Worm (Caenorhabditis elegans) whole organism, L2 larva: ENCODE data around the gene srw-100.

Experiments
- C34F6.9 ChIP-seq: fragments of 150-350 bp; optimal IDR thresholded peaks from 2 replicates; lab custom pipeline; 2014; ENCODE audit warnings: missing biosample characterization, missing genetic modification characterization
- F13H6.1 ChIP-seq: sonication (generic microtip); optimal IDR thresholded peaks from 2 replicates; lab custom pipeline; 2016; ENCODE audit warnings: missing genetic modification characterization, missing compliant biosample characterization
- Y55F3AM.14 ChIP-seq: fragments of 200-800 bp; sonication (Bioruptor generic); optimal IDR thresholded peaks from 2 replicates; lab custom pipeline; 2018; ENCODE audit warnings: mild to moderate bottlenecking, missing genetic modification characterization, missing compliant biosample characterization
- ZK546.5 ChIP-seq: sonication (generic microtip); optimal IDR thresholded peaks from 2 replicates; lab custom pipeline; 2017; ENCODE audit warnings: missing biosample characterization, missing genetic modification characterization
- alr-1 ChIP-seq: fragments of 150-350 bp; optimal IDR thresholded peaks from 2 replicates; lab custom pipeline; 2014; ENCODE audit warnings: missing biosample characterization, missing genetic modification characterization
- aly-2 ChIP-seq: fragments of 150-350 bp; optimal IDR thresholded peaks from 2 replicates; lab custom pipeline; 2014; ENCODE audit warnings: missing biosample characterization, missing genetic modification characterization
- ama-1 ChIP-seq: fragments of 150-350 bp; optimal IDR thresholded peaks from 2 replicates; lab custom pipeline; 2018; ENCODE audit warnings: inconsistent platforms
- blmp-1 ChIP-seq: sonication (generic microtip); optimal IDR thresholded peaks from 2 replicates; lab custom pipeline; 2017; ENCODE audit warnings: missing genetic modification characterization, mild to moderate bottlenecking, missing compliant biosample characterization, antibody characterized with exemption, moderate library complexity; ENCODE audit not compliant: insufficient read depth
- ceh-16 ChIP-seq: fragments of 150-350 bp; optimal IDR thresholded peaks from 2 replicates; lab custom pipeline; 2014; ENCODE audit warnings: missing biosample characterization, missing genetic modification characterization
- ceh-82 ChIP-seq: fragments of 150-350 bp; optimal IDR thresholded peaks from 2 replicates; lab custom pipeline; 2014; ENCODE audit warnings: missing biosample characterization, missing genetic modification characterization
- crh-2 ChIP-seq: sonication (generic microtip); optimal IDR thresholded peaks from 2 replicates; lab custom pipeline; 2017; ENCODE audit warnings: missing biosample characterization, missing genetic modification characterization
- dmd-4 ChIP-seq: sonication (generic microtip); optimal IDR thresholded peaks from 2 replicates; lab custom pipeline; 2017; ENCODE audit warnings: missing biosample characterization, missing genetic modification characterization
- egl-27 ChIP-seq: sonication (generic microtip); optimal IDR thresholded peaks from 3 replicates; lab custom pipeline; 2017; ENCODE audit warnings: missing biosample characterization, missing genetic modification reagents, missing genetic modification characterization
- elt-1 ChIP-seq: fragments of 150-350 bp; optimal IDR thresholded peaks from 2 replicates; lab custom pipeline; 2014; ENCODE audit warnings: missing biosample characterization, missing genetic modification characterization
- elt-3 ChIP-seq: sonication (generic microtip); optimal IDR thresholded peaks from 2 replicates; lab custom pipeline; 2017; ENCODE audit warnings: missing biosample characterization, missing genetic modification characterization
- fos-1 ChIP-seq: fragments of 150-350 bp; optimal IDR thresholded peaks from 2 replicates; lab custom pipeline; 2014; ENCODE audit warnings: missing biosample characterization, missing genetic modification characterization
- gmeb-1 ChIP-seq: fragments of 150-350 bp; optimal IDR thresholded peaks from 2 replicates; lab custom pipeline; 2014; ENCODE audit warnings: missing biosample characterization, missing genetic modification characterization
- lin-11 ChIP-seq: fragments of 150-350 bp; sonication (generic microtip); optimal IDR thresholded peaks from 2 replicates; lab custom pipeline; 2014; ENCODE audit warnings: missing biosample characterization, missing genetic modification characterization, inconsistent platforms, mixed read lengths
- lin-13 ChIP-seq: fragments of 150-350 bp; optimal IDR thresholded peaks from 2 replicates; lab custom pipeline; 2014; ENCODE audit warnings: missing biosample characterization, missing genetic modification reagents, missing genetic modification characterization
- lin-39 ChIP-seq: fragments of 150-350 bp; optimal IDR thresholded peaks from 2 replicates; lab custom pipeline; 2014; ENCODE audit warnings: missing biosample characterization, missing genetic modification reagents, missing genetic modification characterization
- lsy-2 ChIP-seq, 2 experiments: fragments of 150-350 bp in 1 of 2; sonication (generic microtip) in 1 of 2; optimal IDR thresholded peaks; 2 replicates each; lab custom pipeline; 2014 to 2017; ENCODE audit warnings: missing biosample characterization in 2 of 2, missing genetic modification characterization in 2 of 2
- mab-5 ChIP-seq: fragments of 150-350 bp; optimal IDR thresholded peaks from 2 replicates; lab custom pipeline; 2014; ENCODE audit warnings: missing biosample characterization, missing genetic modification characterization
- mbf-1 ChIP-seq: sonication (generic microtip); optimal IDR thresholded peaks from 2 replicates; lab custom pipeline; 2017; ENCODE audit warnings: missing biosample characterization, missing genetic modification characterization
- mdl-1 ChIP-seq, 2 experiments: fragments of 150-350 bp in 1 of 2; sonication (generic microtip) in 1 of 2; optimal IDR thresholded peaks; 2 replicates each; lab custom pipeline; 2017; ENCODE audit warnings: missing biosample characterization in 2 of 2, missing genetic modification characterization in 2 of 2
- nhr-10 ChIP-seq: sonication (generic microtip); optimal IDR thresholded peaks from 2 replicates; lab custom pipeline; 2017; ENCODE audit warnings: missing biosample characterization, missing genetic modification characterization
- nhr-11 ChIP-seq: fragments of 150-350 bp; optimal IDR thresholded peaks from 2 replicates; lab custom pipeline; 2014; ENCODE audit warnings: missing biosample characterization, missing genetic modification characterization
- nhr-12 ChIP-seq: fragments of 150-350 bp; optimal IDR thresholded peaks from 2 replicates; lab custom pipeline; 2014; ENCODE audit warnings: missing biosample characterization, missing genetic modification characterization
- nhr-129 ChIP-seq: fragments of 150-350 bp; optimal IDR thresholded peaks from 2 replicates; lab custom pipeline; 2014; ENCODE audit warnings: missing biosample characterization, missing genetic modification characterization
- nhr-21 ChIP-seq: fragments of 150-350 bp; optimal IDR thresholded peaks from 2 replicates; lab custom pipeline; 2014; ENCODE audit warnings: missing biosample characterization, missing genetic modification characterization
- nhr-237 ChIP-seq: fragments of 150-350 bp; optimal IDR thresholded peaks from 2 replicates; lab custom pipeline; 2014; ENCODE audit warnings: missing biosample characterization, missing genetic modification characterization
- nhr-25 ChIP-seq: fragments of 150-350 bp; sonication (generic microtip); optimal IDR thresholded peaks from 3 replicates; lab custom pipeline; 2014; ENCODE audit warnings: missing biosample characterization, missing genetic modification characterization
- nhr-6 ChIP-seq: fragments of 150-350 bp; optimal IDR thresholded peaks from 2 replicates; lab custom pipeline; 2014; ENCODE audit warnings: missing biosample characterization, missing genetic modification characterization
- nhr-77 ChIP-seq: fragments of 150-350 bp; optimal IDR thresholded peaks from 2 replicates; lab custom pipeline; 2014; ENCODE audit warnings: missing biosample characterization, missing genetic modification characterization
- sem-4 ChIP-seq: fragments of 150-350 bp; optimal IDR thresholded peaks from 2 replicates; lab custom pipeline; 2014; ENCODE audit warnings: missing biosample characterization, missing genetic modification reagents, missing genetic modification characterization
- skn-1 ChIP-seq: sonication (generic microtip); optimal IDR thresholded peaks from 2 replicates; lab custom pipeline; 2017; ENCODE audit warnings: missing biosample characterization, missing genetic modification characterization
- sma-3 ChIP-seq: sonication (generic microtip); optimal IDR thresholded peaks from 2 replicates; lab custom pipeline; 2016; ENCODE audit warnings: missing genetic modification reagents, missing genetic modification characterization, missing compliant biosample characterization
- sma-9 ChIP-seq, 2 experiments: fragments of 150-350 bp in 1 of 2; sonication (generic microtip) in 1 of 2; optimal IDR thresholded peaks; 2 replicates each; lab custom pipeline; 2014 to 2016; ENCODE audit warnings: missing genetic modification characterization in 2 of 2, mild to moderate bottlenecking in 1 of 2, missing biosample characterization in 1 of 2, missing compliant biosample characterization in 1 of 2, missing genetic modification reagents in 1 of 2, moderate library complexity in 1 of 2
- snpc-4 ChIP-seq: fragments of 150-350 bp; optimal IDR thresholded peaks from 2 replicates; lab custom pipeline; 2014; ENCODE audit warnings: missing biosample characterization, missing genetic modification characterization
- unc-39 ChIP-seq: fragments of 150-350 bp; optimal IDR thresholded peaks from 2 replicates; lab custom pipeline; 2014; ENCODE audit warnings: missing biosample characterization, missing genetic modification characterization
- unc-55 ChIP-seq: fragments of 150-350 bp; sonication (generic microtip); optimal IDR thresholded peaks from 3 replicates; lab custom pipeline; 2014; ENCODE audit warnings: missing biosample characterization, missing genetic modification reagents, missing genetic modification characterization
- unc-62 ChIP-seq: fragments of 150-350 bp; optimal IDR thresholded peaks from 2 replicates; lab custom pipeline; 2014; ENCODE audit warnings: missing biosample characterization, missing genetic modification reagents, missing genetic modification characterization
- zag-1 ChIP-seq: fragments of 150-350 bp; optimal IDR thresholded peaks from 2 replicates; lab custom pipeline; 2014; ENCODE audit warnings: missing biosample characterization, missing genetic modification characterization
- ztf-1 ChIP-seq: fragments of 200-800 bp; sonication (Bioruptor generic); conservative IDR thresholded peaks from 2 replicates; pipeline ENCODE4 v1.3.6; 2022; ENCODE audit warnings: missing genetic modification characterization, missing compliant biosample characterization
- ztf-11 ChIP-seq: sonication (generic microtip); optimal IDR thresholded peaks from 2 replicates; lab custom pipeline; 2017; ENCODE audit warnings: missing biosample characterization, missing genetic modification characterization
- ztf-4 ChIP-seq: fragments of 150-350 bp; optimal IDR thresholded peaks from 2 replicates; lab custom pipeline; 2014; ENCODE audit warnings: missing biosample characterization, missing genetic modification characterization

Gene srw-100

DNA sequence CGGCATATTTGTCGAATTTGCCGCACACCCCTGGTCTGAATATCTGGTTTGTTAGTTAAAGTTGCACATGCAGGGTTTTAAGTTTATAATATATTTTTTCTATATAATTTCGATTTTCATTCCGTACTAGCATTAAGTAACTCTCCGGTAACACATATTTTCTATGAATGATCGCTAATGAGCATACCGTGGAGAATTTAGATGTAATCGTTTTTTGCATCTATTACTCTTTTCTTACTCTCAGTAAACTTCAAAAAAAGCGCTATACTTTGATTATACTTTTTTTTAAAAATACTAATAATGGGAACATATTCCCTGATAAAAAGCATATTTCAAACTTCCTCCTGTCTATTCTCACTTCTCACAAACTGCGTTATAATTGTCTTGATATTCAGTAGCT is 23.6 kb downstream of the srw-100 start, which contains the start of gene str-160:
Gene str-160, plus strand, starts transcription at position 301 of the 400 bp plus-strand sequence.
- TF ChIP-seq dmd-4 (tag; lab: Kevin White, UChicago): no peak
- no peak for TF ChIP-seq nhr-77 (tag; lab: Kevin White, UChicago)
- TF ChIP-seq mbf-1 (tag; lab: Kevin White, UChicago): no peak
- TF ChIP-seq ZK546.5 (tag; lab: Kevin White, UChicago): no peak
- TF ChIP-seq sem-4 (tag; lab: Kevin White, UChicago): no peak
- no peak for TF ChIP-seq unc-39 (tag; lab: Kevin White, UChicago)
- no peak for TF ChIP-seq alr-1
- TF ChIP-seq C34F6.9 (tag; lab: Kevin White, UChicago): no peak
- no peak for TF ChIP-seq ztf-4 (tag; lab: Kevin White, UChicago)
- no peak for TF ChIP-seq ceh-82
- TF ChIP-seq F13H6.1 (tag; lab: Kevin White, UChicago): no peak
- no peak for TF ChIP-seq nhr-237 (tag; lab: Kevin White, UChicago)
- no peak for TF ChIP-seq unc-55 (GFP tag; lab: Kevin White, UChicago)
- no peak for TF ChIP-seq mdl-1 (tag; optimal IDR thresholded peaks at IDR 0.05; lab: Kevin White, UChicago)
- TF ChIP-seq nhr-21 (tag; lab: Kevin White, UChicago): no peak
- no peak for TF ChIP-seq lin-11 (tag; lab: Kevin White, UChicago)

- TF ChIP-seq mbf-1 (tag; lab: Kevin White, UChicago) (no peak), aly-2 (tag; lab: Kevin White, UChicago) (no peak), zag-1 (no peak), unc-39 (tag; lab: Kevin White, UChicago) (no peak), alr-1 (no peak), Y55F3AM.14 (GFP tag; lab: Kevin White, UChicago) (no peak), sma-9 (GFP tag; optimal IDR thresholded peaks at IDR 0.05; lab: Kevin White, UChicago) (no peak), sma-9 (tag; optimal IDR thresholded peaks at IDR 0.05; lab: Kevin White, UChicago) (no peak), mab-5 (tag; lab: Kevin White, UChicago) (no peak), egl-27 (tag; lab: Kevin White, UChicago) (no peak), nhr-77 (tag; lab: Kevin White, UChicago) (no peak), sma-3 (GFP tag; lab: Kevin White, UChicago) (no peak), nhr-12 (tag; lab: Kevin White, UChicago) (no peak), sem-4 (tag; lab: Kevin White, UChicago) (no peak), blmp-1 (no peak), gmeb-1 (tag; lab: Kevin White, UChicago) (no peak), skn-1 (no peak)
These were observed 30.1 kb downstream of the srw-100 start, which contains the start of gene srab-25 for ce11 chrV:1741074-1741473. Gene srab-25, minus strand, starts transcription at chrV:1741174.

DNA sequence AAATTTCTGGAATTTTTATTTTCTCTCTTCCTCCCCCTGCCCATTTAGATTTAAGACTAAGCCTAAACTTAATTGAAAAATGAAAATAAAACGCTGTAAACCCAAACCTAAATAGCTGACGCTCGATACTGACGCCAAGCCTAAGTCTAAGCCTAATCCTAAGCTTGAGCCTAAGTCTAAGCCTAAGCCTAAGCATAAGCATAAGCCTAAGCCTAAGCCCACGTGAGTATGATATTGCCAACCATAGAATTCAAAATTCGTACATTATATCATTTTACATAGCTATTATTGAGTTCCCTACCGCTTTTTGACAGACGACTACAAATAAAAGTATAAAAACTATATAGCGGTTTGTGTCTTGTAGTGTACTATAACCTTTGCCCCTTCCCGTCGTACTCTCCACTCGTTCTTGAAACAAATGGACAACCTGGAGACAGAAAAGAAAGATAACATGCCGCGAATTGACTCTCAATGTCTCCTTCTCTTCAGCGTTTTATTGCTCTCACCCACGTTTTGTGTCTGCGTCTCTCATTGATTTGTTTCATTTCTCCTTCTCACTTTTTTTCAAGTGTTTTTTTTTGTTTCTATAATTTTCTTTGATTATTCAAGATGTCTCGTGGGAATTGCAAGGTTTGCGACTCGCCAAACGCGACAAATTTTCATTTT is 32.3 kb downstream of the srw-100 start, which contains the start of gene nhr-256:
Gene nhr-256, plus strand, starts transcription at position 567 of the 666 bp plus-strand sequence.
- TF ChIP-seq ama-1 (lab: Kevin White, UChicago): no peak
- TF ChIP-seq nhr-129 (tag; lab: Kevin White, UChicago): peak; percentile 69
- peak; percentile 84 for TF ChIP-seq blmp-1
- no peak for TF ChIP-seq unc-39 (tag; lab: Kevin White, UChicago)
- peak; percentile 44 for TF ChIP-seq lin-13 (GFP tag; lab: Kevin White, UChicago)
- TF ChIP-seq F13H6.1 (tag; lab: Kevin White, UChicago): peak; percentile 79
- TF ChIP-seq ztf-1 (GFP tag; lab: Robert Waterston, UW): no peak
- no peak for TF ChIP-seq lin-39 (tag; lab: Kevin White, UChicago)
- peak; percentile 11 for TF ChIP-seq nhr-6 (tag; lab: Kevin White, UChicago)
- TF ChIP-seq gmeb-1 (tag; lab: Kevin White, UChicago): peak; percentile 64
- no peak for TF ChIP-seq elt-3 (tag; lab: Kevin White, UChicago)
- TF ChIP-seq sem-4 (tag; lab: Kevin White, UChicago): peak; percentile 22
- TF ChIP-seq elt-1 (tag; lab: Kevin White, UChicago): no peak
- TF ChIP-seq nhr-11: no peak
- TF ChIP-seq crh-2 (tag; lab: Kevin White, UChicago): peak; percentile 78
- no peak for TF ChIP-seq nhr-21 (tag; lab: Kevin White, UChicago)
- peak; percentile 54 for TF ChIP-seq mab-5 (tag; lab: Kevin White, UChicago)
- TF ChIP-seq lin-11 (tag; lab: Kevin White, UChicago): no peak
- TF ChIP-seq nhr-12 (tag; lab: Kevin White, UChicago): no peak
- TF ChIP-seq C34F6.9 (tag; lab: Kevin White, UChicago): peak; percentile 73
- peak; percentile 18 for TF ChIP-seq snpc-4
- TF ChIP-seq fos-1: peak; percentile 87
- TF ChIP-seq skn-1: no peak
- TF ChIP-seq nhr-77 (tag; lab: Kevin White, UChicago): no peak
- TF ChIP-seq zag-1: no peak
- peak; percentile 64 for TF ChIP-seq sma-3 (GFP tag; lab: Kevin White, UChicago)
- TF ChIP-seq unc-55 (GFP tag; lab: Kevin White, UChicago): peak; percentile 80
- TF ChIP-seq ceh-16 (tag; lab: Kevin White, UChicago): no peak
- TF ChIP-seq ceh-82: no peak
- no peak for TF ChIP-seq unc-62
- TF ChIP-seq nhr-25 (tag; lab: Kevin White, UChicago): peak; percentile 69
- TF ChIP-seq sma-9 (GFP tag; optimal IDR thresholded peaks at IDR 0.05; lab: Kevin White, UChicago): peak; percentile 90
- no peak for TF ChIP-seq sma-9 (tag; optimal IDR thresholded peaks at IDR 0.05; lab: Kevin White, UChicago)
- TF ChIP-seq lsy-2 (tag; optimal IDR thresholded peaks at IDR 0.05; lab: Kevin White, UChicago): no peak
- no peak for TF ChIP-seq aly-2 (tag; lab: Kevin White, UChicago)
- no peak for TF ChIP-seq nhr-10 (tag; lab: Kevin White, UChicago)
- TF ChIP-seq ztf-11: no peak
